Worm (Caenorhabditis elegans) whole organism, young adult: Measurements from ENCODE around the gene elt-6.

ENCODE experiments used
- unc-62 ChIP-seq: fragments of 150-350 bp; optimal IDR thresholded peaks from 2 replicates; lab custom pipeline; 2014; ENCODE audit warnings: missing biosample characterization, missing genetic modification reagents, missing genetic modification characterization
- zim-3 ChIP-seq: sonication (generic microtip); optimal IDR thresholded peaks from 2 replicates; lab custom pipeline; 2017; ENCODE audit warnings: mild to moderate bottlenecking, missing genetic modification characterization, moderate library complexity, missing compliant biosample characterization

DNA sequence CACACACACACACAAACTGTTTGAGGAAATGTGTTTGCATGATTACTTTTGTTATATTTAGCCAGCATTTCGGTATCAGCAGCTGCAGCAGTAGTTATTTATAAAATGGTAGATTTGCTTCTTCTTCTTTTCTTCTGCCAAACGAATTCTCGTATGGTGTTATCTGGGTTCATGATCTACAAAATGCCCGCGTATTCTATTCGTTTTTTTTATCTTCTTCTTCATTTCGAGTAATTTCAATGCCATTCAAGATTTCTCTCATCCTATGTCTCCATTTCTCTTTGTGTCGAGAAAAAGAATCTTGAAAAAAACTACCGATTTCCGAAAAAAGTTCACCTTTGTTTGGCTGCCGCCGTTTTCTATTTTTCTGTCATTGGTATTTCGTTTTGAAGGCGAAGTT is 48.8 kb upstream of the elt-6 start:
- TF ChIP-seq zim-3, result no peak
- no peak for TF ChIP-seq unc-62 (GFP tag; lab: Kevin White, UChicago)
